Worm (Caenorhabditis elegans) whole organism, L4 larva: Measurements from ENCODE around the gene F20B6.4.

Source experiments
- ZK546.5 ChIP-seq, 2 experiments: sonication (generic microtip); optimal IDR thresholded peaks; 2 replicates each; lab custom pipeline; 2017; ENCODE audit warnings: missing biosample characterization in 2 of 2, missing genetic modification characterization in 2 of 2
- aly-2 ChIP-seq: sonication (generic microtip); optimal IDR thresholded peaks from 2 replicates; lab custom pipeline; 2018; ENCODE audit warnings: missing biosample characterization, missing genetic modification characterization
- ces-1 ChIP-seq: fragments of 150-350 bp; sonication (generic microtip); optimal IDR thresholded peaks from 4 replicates; lab custom pipeline; 2014; ENCODE audit warnings: missing biosample characterization, missing genetic modification reagents, missing genetic modification characterization
- nhr-237 ChIP-seq: sonication (generic microtip); optimal IDR thresholded peaks from 2 replicates; lab custom pipeline; 2017; ENCODE audit warnings: missing biosample characterization, missing genetic modification characterization
- nhr-6 ChIP-seq: fragments of 150-350 bp; optimal IDR thresholded peaks from 2 replicates; lab custom pipeline; 2014; ENCODE audit warnings: missing biosample characterization, missing genetic modification characterization
- nhr-77 ChIP-seq: fragments of 150-350 bp; optimal IDR thresholded peaks from 2 replicates; lab custom pipeline; 2014; ENCODE audit warnings: missing biosample characterization, missing genetic modification characterization
- snpc-4 ChIP-seq: fragments of 150-350 bp; optimal IDR thresholded peaks from 2 replicates; lab custom pipeline; 2014; ENCODE audit warnings: missing biosample characterization, missing genetic modification characterization
- tra-1 ChIP-seq: fragments of 200-800 bp; sonication (Bioruptor generic); IDR thresholded peaks from 2 replicates; pipeline ENCODE4 v1.3.6; 2022; ENCODE audit warnings: missing genetic modification reagents, missing genetic modification characterization, missing compliant biosample characterization
- ztf-11 ChIP-seq: fragments of 150-350 bp; optimal IDR thresholded peaks from 2 replicates; lab custom pipeline; 2014; ENCODE audit warnings: missing biosample characterization, missing genetic modification characterization

DNA sequence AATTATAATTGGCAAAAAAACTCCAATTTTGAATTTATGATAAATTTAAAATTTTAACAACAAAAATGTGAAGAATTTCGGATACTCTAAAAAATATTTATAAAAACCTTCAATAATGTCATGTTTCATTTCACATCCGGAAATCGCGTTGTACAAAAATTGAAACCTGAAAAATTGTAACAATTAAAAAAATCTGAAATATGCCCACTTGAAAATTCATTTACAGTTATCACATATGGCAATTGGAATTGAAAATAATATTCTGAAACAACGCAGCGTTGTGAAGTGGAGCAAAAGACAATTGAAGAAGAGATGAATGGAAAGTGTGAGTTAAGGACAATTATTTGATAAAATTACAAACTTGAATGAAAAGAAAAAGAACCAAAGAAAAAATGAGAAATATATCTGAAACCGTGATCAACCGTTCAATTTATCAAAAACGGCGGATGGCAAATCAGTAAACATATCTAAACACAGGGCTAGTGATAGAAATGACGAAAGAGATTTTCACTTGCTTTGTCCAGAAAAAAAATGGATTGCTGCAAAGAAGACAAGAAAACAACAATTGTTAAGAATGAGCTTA, 47.8 kb downstream of the F20B6.4 start:
- TF ChIP-seq tra-1 (GFP tag; lab: Robert Waterston, UW) (no peak), nhr-237 (no peak), nhr-6 (tag; lab: Kevin White, UChicago) (no peak), ztf-11 (tag; lab: Kevin White, UChicago) (no peak), ZK546.5 (tag; optimal IDR thresholded peaks at IDR 0.05; lab: Kevin White, UChicago) (no peak), aly-2 (tag; lab: Kevin White, UChicago) (no peak), snpc-4 (tag; lab: Kevin White, UChicago) (no peak), nhr-77 (tag; lab: Kevin White, UChicago) (no peak), ces-1 (GFP tag; lab: Kevin White, UChicago) (no peak)
